Worm (Caenorhabditis elegans): ENCODE data around the gene swsn-7.

swsn-7 gene

ce11 chrII:8074058-8074457 lies 46.5 kb upstream of the swsn-7 start:
- no peak for TF ChIP-seq fkh-10 (GFP tag; optimal IDR thresholded peaks at IDR 0.05)
- no peak for TF ChIP-seq unc-62 (GFP tag; optimal IDR thresholded peaks at IDR 0.05)
- no peak for TF ChIP-seq mml-1 (tag; optimal IDR thresholded peaks at IDR 0.05)
- peak; percentile 79 for TF ChIP-seq elt-2 (tag; optimal IDR thresholded peaks at IDR 0.05)
- TF ChIP-seq pqm-1 (tag; optimal IDR thresholded peaks at IDR 0.05) = peak; percentile 72

ce11 chrII:8073222-8073621 lies 45.7 kb upstream of the swsn-7 start, which contains the start of gene gpcp-2:
TSS of gene gpcp-2 (minus strand) at chrII:8073374.
- TF ChIP-seq elt-2 (tag; optimal IDR thresholded peaks at IDR 0.05) = peak; percentile 82
- no peak for TF ChIP-seq mml-1 (tag; optimal IDR thresholded peaks at IDR 0.05)
- no peak for TF ChIP-seq lin-39 (tag; optimal IDR thresholded peaks at IDR 0.05)
- TF ChIP-seq nhr-237 (tag; optimal IDR thresholded peaks at IDR 0.05) = no peak
- no peak for TF ChIP-seq nhr-11 (tag; optimal IDR thresholded peaks at IDR 0.05)
- TF ChIP-seq zag-1 (tag; optimal IDR thresholded peaks at IDR 0.05) = no peak
- no peak for TF ChIP-seq ama-1 (optimal IDR thresholded peaks at IDR 0.05)
- peak; percentile 32 for TF ChIP-seq pqm-1 (tag; optimal IDR thresholded peaks at IDR 0.05)

ce11 chrII:8071801-8072544 lies 44.4 kb upstream of the swsn-7 start:
- TF ChIP-seq nhr-11 (tag; optimal IDR thresholded peaks at IDR 0.05) = peak; percentile 57
- no peak for TF ChIP-seq ztf-11 (tag; optimal IDR thresholded peaks at IDR 0.05)
- TF ChIP-seq fos-1 (tag; optimal IDR thresholded peaks at IDR 0.05) = no peak
- TF ChIP-seq lin-15B (tag; optimal IDR thresholded peaks at IDR 0.05) = peak; percentile 20
- peak; percentile 36 for TF ChIP-seq lin-39 (tag; optimal IDR thresholded peaks at IDR 0.05)
- TF ChIP-seq nfya-1 (tag; optimal IDR thresholded peaks at IDR 0.05; ENCODE audit: insufficient read depth) = peak; percentile 55
- no peak for TF ChIP-seq egl-5 (tag; optimal IDR thresholded peaks at IDR 0.05)
- no peak for TF ChIP-seq nhr-237 (tag; optimal IDR thresholded peaks at IDR 0.05)
- TF ChIP-seq sea-2 (GFP tag; optimal IDR thresholded peaks at IDR 0.05) = no peak
- no peak for TF ChIP-seq ceh-9 (tag; optimal IDR thresholded peaks at IDR 0.05)
- peak; percentile 8 for TF ChIP-seq fkh-10 (GFP tag; optimal IDR thresholded peaks at IDR 0.05)
- TF ChIP-seq unc-62 (GFP tag; optimal IDR thresholded peaks at IDR 0.05) = peak; percentile 69
- TF ChIP-seq ztf-4 (tag; optimal IDR thresholded peaks at IDR 0.05) = no peak
- no peak for TF ChIP-seq pqm-1 (tag; optimal IDR thresholded peaks at IDR 0.05)
- peak; percentile 35 for TF ChIP-seq nhr-25 (tag; optimal IDR thresholded peaks at IDR 0.05)
- TF ChIP-seq jun-1 (tag; optimal IDR thresholded peaks at IDR 0.05) = no peak
- peak; percentile 56 for TF ChIP-seq nhr-43 (tag; optimal IDR thresholded peaks at IDR 0.05; ENCODE audit: poor library complexity, severe bottlenecking)
- no peak for TF ChIP-seq R02D3.7 (tag; optimal IDR thresholded peaks at IDR 0.05)
- no peak for TF ChIP-seq zag-1 (tag; optimal IDR thresholded peaks at IDR 0.05)
- peak; percentile 22 for TF ChIP-seq egl-27 (tag; optimal IDR thresholded peaks at IDR 0.05)
- no peak for TF ChIP-seq ceh-28 (tag; optimal IDR thresholded peaks at IDR 0.05)
- TF ChIP-seq nhr-67 (tag; optimal IDR thresholded peaks at IDR 0.05) = no peak
- TF ChIP-seq pha-4 (tag; optimal IDR thresholded peaks at IDR 0.05) = peak; percentile 69
- TF ChIP-seq ZK546.5 (tag; optimal IDR thresholded peaks at IDR 0.05) = no peak
- TF ChIP-seq eor-1 (tag; optimal IDR thresholded peaks at IDR 0.05) = no peak
- peak; percentile 1 for TF ChIP-seq tbx-2 (tag; optimal IDR thresholded peaks at IDR 0.05)
- peak; percentile 55 for TF ChIP-seq mdl-1 (tag; optimal IDR thresholded peaks at IDR 0.05)
- TF ChIP-seq hmg-11 (tag; optimal IDR thresholded peaks at IDR 0.05) = peak; percentile 52
- no peak for TF ChIP-seq unc-39 (tag; optimal IDR thresholded peaks at IDR 0.05)
- TF ChIP-seq nhr-76 (tag; optimal IDR thresholded peaks at IDR 0.05) = no peak

ce11 chrII:8071012-8071625 lies 43.6 kb upstream of the swsn-7 start:
- TF ChIP-seq nhr-23 (tag; optimal IDR thresholded peaks at IDR 0.05) = peak; percentile 7
- TF ChIP-seq elt-2 (tag; optimal IDR thresholded peaks at IDR 0.05) = peak; percentile 72
- TF ChIP-seq tbx-2 (tag; optimal IDR thresholded peaks at IDR 0.05) = no peak
- TF ChIP-seq daf-12 (tag; optimal IDR thresholded peaks at IDR 0.05) = no peak
- TF ChIP-seq jun-1 (tag; optimal IDR thresholded peaks at IDR 0.05) = no peak
- TF ChIP-seq pqm-1 (tag; optimal IDR thresholded peaks at IDR 0.05) = peak; percentile 32
- TF ChIP-seq ZK546.5 (tag; optimal IDR thresholded peaks at IDR 0.05) = no peak
- TF ChIP-seq ztf-11 (tag; optimal IDR thresholded peaks at IDR 0.05) = no peak
- TF ChIP-seq pha-4 (tag; optimal IDR thresholded peaks at IDR 0.05) = no peak
- TF ChIP-seq nhr-43 (tag; optimal IDR thresholded peaks at IDR 0.05; ENCODE audit: poor library complexity, severe bottlenecking) = peak; percentile 38
- no peak for TF ChIP-seq nhr-11 (tag; optimal IDR thresholded peaks at IDR 0.05)
- no peak for TF ChIP-seq aly-2 (tag; optimal IDR thresholded peaks at IDR 0.05)
- no peak for TF ChIP-seq nhr-237 (tag; optimal IDR thresholded peaks at IDR 0.05)
- TF ChIP-seq ztf-4 (tag; optimal IDR thresholded peaks at IDR 0.05) = no peak
- TF ChIP-seq fkh-10 (GFP tag; optimal IDR thresholded peaks at IDR 0.05) = no peak
- no peak for TF ChIP-seq nhr-28 (tag; optimal IDR thresholded peaks at IDR 0.05)
- TF ChIP-seq nhr-77 (tag; optimal IDR thresholded peaks at IDR 0.05) = no peak
- TF ChIP-seq ama-1 (optimal IDR thresholded peaks at IDR 0.05) = no peak
- TF ChIP-seq fkh-2 (tag; optimal IDR thresholded peaks at IDR 0.05) = no peak
